Worm (Caenorhabditis elegans) whole organism, L4 larva: ENCODE measurements around the gene T04C12.9.

Experiments
- D1046.2 ChIP-seq: fragments of 200-800 bp; sonication (Bioruptor generic); IDR thresholded peaks from 2 replicates; pipeline ENCODE4 v1.3.6; 2022; ENCODE audit warnings: missing genetic modification characterization, missing compliant biosample characterization
- F10B5.3 ChIP-seq: sonication (generic microtip); optimal IDR thresholded peaks from 2 replicates; lab custom pipeline; 2016; ENCODE audit warnings: mild to moderate bottlenecking, missing genetic modification characterization, missing compliant biosample characterization
- F37D6.2 ChIP-seq: sonication (generic microtip); optimal IDR thresholded peaks from 2 replicates; lab custom pipeline; 2016; ENCODE audit warnings: mild to moderate bottlenecking, missing genetic modification characterization, missing compliant biosample characterization
- F49E8.2 ChIP-seq: sonication (generic microtip); optimal IDR thresholded peaks from 2 replicates; lab custom pipeline; 2016; ENCODE audit warnings: missing compliant biosample characterization, mild to moderate bottlenecking, missing genetic modification characterization, borderline replicate concordance
- R02D3.7 ChIP-seq: fragments of 150-350 bp; sonication (generic microtip); optimal IDR thresholded peaks from 3 replicates; lab custom pipeline; 2014; ENCODE audit warnings: missing biosample characterization, missing genetic modification characterization
- T26A8.4 ChIP-seq: fragments of 200-800 bp; sonication (Bioruptor generic); IDR thresholded peaks from 2 replicates; pipeline ENCODE4 v1.3.6; 2022; ENCODE audit warnings: missing genetic modification characterization, missing compliant biosample characterization
- Y105C5A.15 ChIP-seq: fragments of 200-800 bp; sonication (Bioruptor generic); IDR thresholded peaks from 2 replicates; pipeline ENCODE4 v1.3.6; 2022; ENCODE audit warnings: missing genetic modification characterization, missing compliant biosample characterization
- Y5F2A.4 ChIP-seq: fragments of 200-800 bp; sonication (Bioruptor generic); optimal IDR thresholded peaks from 2 replicates; lab custom pipeline; 2018; ENCODE audit warnings: mild to moderate bottlenecking, missing genetic modification characterization, missing compliant biosample characterization
- Y75B8A.6 ChIP-seq: fragments of 200-800 bp; sonication (Bioruptor generic); IDR thresholded peaks from 2 replicates; pipeline ENCODE4 v1.3.6; 2022; ENCODE audit warnings: missing genetic modification reagents, missing genetic modification characterization, missing compliant biosample characterization
- ZK546.5 ChIP-seq, 2 experiments: sonication (generic microtip); optimal IDR thresholded peaks; 2 replicates each; lab custom pipeline; 2017; ENCODE audit warnings: missing biosample characterization in 2 of 2, missing genetic modification characterization in 2 of 2
- aha-1 ChIP-seq: fragments of 150-350 bp; peaks from one replicate; lab custom pipeline; 2014; ENCODE audit warnings: missing biosample characterization, missing genetic modification characterization
- ama-1 ChIP-seq: fragments of 150-350 bp; optimal IDR thresholded peaks from 2 replicates; lab custom pipeline; 2014; ENCODE audit warnings: inconsistent platforms, mixed read lengths
- ceh-20 ChIP-seq: fragments of 200-800 bp; sonication (Bioruptor generic); IDR thresholded peaks from 2 replicates; pipeline ENCODE4 v1.3.6; 2022; ENCODE audit warnings: missing genetic modification reagents, missing genetic modification characterization, missing compliant biosample characterization
- ceh-44 ChIP-seq: fragments of 200-800 bp; sonication (Bioruptor generic); IDR thresholded peaks from 2 replicates; pipeline ENCODE4 v1.3.6; 2022; ENCODE audit warnings: missing genetic modification reagents, missing genetic modification characterization, missing compliant biosample characterization
- ceh-62 ChIP-seq: sonication (generic microtip); optimal IDR thresholded peaks from 2 replicates; lab custom pipeline; 2017; ENCODE audit warnings: missing biosample characterization, missing genetic modification characterization
- ceh-82 ChIP-seq: sonication (generic microtip); optimal IDR thresholded peaks from 2 replicates; lab custom pipeline; 2017; ENCODE audit warnings: missing biosample characterization, missing genetic modification characterization
- ces-1 ChIP-seq: fragments of 150-350 bp; sonication (generic microtip); optimal IDR thresholded peaks from 4 replicates; lab custom pipeline; 2014; ENCODE audit warnings: missing biosample characterization, missing genetic modification reagents, missing genetic modification characterization
- cey-2 ChIP-seq: sonication (generic microtip); optimal IDR thresholded peaks from 3 replicates; lab custom pipeline; 2017; ENCODE audit warnings: missing genetic modification characterization, mild to moderate bottlenecking, missing compliant biosample characterization, antibody characterized with exemption, borderline replicate concordance; ENCODE audit not compliant: insufficient read depth
- daf-12 ChIP-seq: fragments of 150-350 bp; optimal IDR thresholded peaks from 2 replicates; lab custom pipeline; 2014; ENCODE audit warnings: missing biosample characterization, missing genetic modification reagents, missing genetic modification characterization
- daf-8 ChIP-seq: fragments of 200-800 bp; sonication (Bioruptor generic); IDR thresholded peaks from 2 replicates; pipeline ENCODE4 v1.3.6; 2022; ENCODE audit warnings: missing genetic modification characterization, missing compliant biosample characterization
- dmd-8 ChIP-seq: fragments of 200-800 bp; sonication (Bioruptor generic); IDR thresholded peaks from 2 replicates; pipeline ENCODE4 v1.3.6; 2022; ENCODE audit warnings: missing genetic modification characterization, missing compliant biosample characterization
- dpl-1 ChIP-seq: fragments of 150-350 bp; optimal IDR thresholded peaks from 2 replicates; lab custom pipeline; 2014; ENCODE audit warnings: missing biosample characterization, missing genetic modification reagents, missing genetic modification characterization
- duxl-1 ChIP-seq: sonication (generic microtip); optimal IDR thresholded peaks from 2 replicates; lab custom pipeline; 2016; ENCODE audit warnings: mild to moderate bottlenecking, missing genetic modification characterization, moderate library complexity, missing compliant biosample characterization; ENCODE audit not compliant: poor library complexity
- fkh-10 ChIP-seq: fragments of 150-350 bp; optimal IDR thresholded peaks from 2 replicates; lab custom pipeline; 2014; ENCODE audit warnings: missing biosample characterization, missing genetic modification reagents, missing genetic modification characterization
- fos-1 ChIP-seq: fragments of 150-350 bp; optimal IDR thresholded peaks from 2 replicates; lab custom pipeline; 2014; ENCODE audit warnings: missing biosample characterization, missing genetic modification characterization
- gei-8 ChIP-seq: fragments of 200-800 bp; sonication (Bioruptor generic); optimal IDR thresholded peaks from 2 replicates; lab custom pipeline; 2018; ENCODE audit warnings: mild to moderate bottlenecking, missing genetic modification characterization, missing compliant biosample characterization
- hmg-1.1 ChIP-seq: fragments of 200-800 bp; sonication (Bioruptor generic); IDR thresholded peaks from 2 replicates; pipeline ENCODE4 v1.3.6; 2022; ENCODE audit warnings: missing genetic modification reagents, missing genetic modification characterization, missing compliant biosample characterization
- lim-7 ChIP-seq: fragments of 200-800 bp; sonication (Bioruptor generic); IDR thresholded peaks from 2 replicates; pipeline ENCODE4 v1.3.6; 2022; ENCODE audit warnings: missing genetic modification characterization, missing compliant biosample characterization
- lin-13 ChIP-seq: fragments of 150-350 bp; optimal IDR thresholded peaks from 2 replicates; lab custom pipeline; 2014; ENCODE audit warnings: missing biosample characterization, missing genetic modification reagents, missing genetic modification characterization
- lin-38 ChIP-seq: fragments of 200-800 bp; sonication (Bioruptor generic); IDR thresholded peaks from 2 replicates; pipeline ENCODE4 v1.3.6; 2022; ENCODE audit warnings: missing genetic modification reagents, missing genetic modification characterization, missing compliant biosample characterization
- lin-39 ChIP-seq: fragments of 150-350 bp; optimal IDR thresholded peaks from 2 replicates; lab custom pipeline; 2014; ENCODE audit warnings: missing biosample characterization, missing genetic modification reagents, missing genetic modification characterization
- lir-3 ChIP-seq: sonication (generic microtip); optimal IDR thresholded peaks from 2 replicates; lab custom pipeline; 2016; ENCODE audit warnings: mild to moderate bottlenecking, missing genetic modification characterization, missing compliant biosample characterization
- madf-5 ChIP-seq, 2 experiments: fragments of 200-800 bp; sonication (Bioruptor generic); IDR thresholded peaks; 2 replicates each; pipeline ENCODE4 v1.3.6; 2022; ENCODE audit warnings: missing compliant biosample characterization in 2 of 2, missing genetic modification characterization in 2 of 2
- mep-1 ChIP-seq: fragments of 150-350 bp; sonication (generic microtip); optimal IDR thresholded peaks from 3 replicates; lab custom pipeline; 2014; ENCODE audit warnings: missing biosample characterization, missing genetic modification characterization
- mxl-3 ChIP-seq: fragments of 200-800 bp; sonication (Bioruptor generic); optimal IDR thresholded peaks from 2 replicates; lab custom pipeline; 2018; ENCODE audit warnings: mild to moderate bottlenecking, missing genetic modification characterization, missing compliant biosample characterization
- nhr-11 ChIP-seq: fragments of 150-350 bp; optimal IDR thresholded peaks from 2 replicates; lab custom pipeline; 2014; ENCODE audit warnings: missing biosample characterization, missing genetic modification characterization
- nhr-237 ChIP-seq: sonication (generic microtip); optimal IDR thresholded peaks from 2 replicates; lab custom pipeline; 2017; ENCODE audit warnings: missing biosample characterization, missing genetic modification characterization
- nhr-25 ChIP-seq: sonication (generic microtip); optimal IDR thresholded peaks from 2 replicates; lab custom pipeline; 2017; ENCODE audit warnings: missing genetic modification characterization, mild to moderate bottlenecking, missing compliant biosample characterization, antibody characterized with exemption, moderate library complexity, borderline replicate concordance; ENCODE audit not compliant: insufficient read depth
- nhr-28 ChIP-seq: fragments of 150-350 bp; optimal IDR thresholded peaks from 2 replicates; lab custom pipeline; 2014; ENCODE audit warnings: missing biosample characterization, missing genetic modification characterization
- nhr-48 ChIP-seq: sonication (generic microtip); optimal IDR thresholded peaks from 2 replicates; lab custom pipeline; 2016; ENCODE audit warnings: mild to moderate bottlenecking, missing genetic modification characterization, missing compliant biosample characterization
- nhr-6 ChIP-seq: fragments of 150-350 bp; optimal IDR thresholded peaks from 2 replicates; lab custom pipeline; 2014; ENCODE audit warnings: missing biosample characterization, missing genetic modification characterization
- nhr-77 ChIP-seq: fragments of 150-350 bp; optimal IDR thresholded peaks from 2 replicates; lab custom pipeline; 2014; ENCODE audit warnings: missing biosample characterization, missing genetic modification characterization
- php-3 ChIP-seq: fragments of 200-800 bp; sonication (Bioruptor generic); IDR thresholded peaks from 2 replicates; pipeline ENCODE4 v1.3.6; 2022; ENCODE audit warnings: missing genetic modification reagents, missing genetic modification characterization, missing compliant biosample characterization
- pqm-1 ChIP-seq: sonication (generic microtip); optimal IDR thresholded peaks from 2 replicates; lab custom pipeline; 2017; ENCODE audit warnings: missing biosample characterization, missing genetic modification characterization
- rbr-2 ChIP-seq: sonication (generic microtip); optimal IDR thresholded peaks from 2 replicates; lab custom pipeline; 2016; ENCODE audit warnings: missing genotype, missing genetic modification characterization, missing compliant biosample characterization
- saeg-2 ChIP-seq: fragments of 200-800 bp; sonication (Bioruptor generic); IDR thresholded peaks from 2 replicates; pipeline ENCODE4 v1.3.6; 2022; ENCODE audit warnings: missing genetic modification reagents, missing genetic modification characterization, missing compliant biosample characterization
- sdz-12 ChIP-seq: fragments of 200-800 bp; sonication (Bioruptor generic); optimal IDR thresholded peaks from 2 replicates; lab custom pipeline; 2018; ENCODE audit warnings: mild to moderate bottlenecking, missing genetic modification characterization, missing compliant biosample characterization
- skn-1 ChIP-seq: fragments of 150-350 bp; optimal IDR thresholded peaks from 2 replicates; lab custom pipeline; 2014; ENCODE audit warnings: missing biosample characterization, missing genetic modification characterization
- snpc-1.2 ChIP-seq: fragments of 200-800 bp; sonication (Bioruptor generic); IDR thresholded peaks from 2 replicates; pipeline ENCODE4 v1.3.6; 2022; ENCODE audit warnings: missing genetic modification reagents, missing genetic modification characterization, missing compliant biosample characterization
- snpc-4 ChIP-seq: fragments of 150-350 bp; optimal IDR thresholded peaks from 2 replicates; lab custom pipeline; 2014; ENCODE audit warnings: missing biosample characterization, missing genetic modification characterization
- vab-7 ChIP-seq: fragments of 200-800 bp; sonication (Bioruptor generic); IDR thresholded peaks from 2 replicates; pipeline ENCODE4 v1.3.6; 2022; ENCODE audit warnings: missing genetic modification reagents, missing genetic modification characterization, missing compliant biosample characterization
- zfp-2 ChIP-seq: sonication (generic microtip); optimal IDR thresholded peaks from 2 replicates; lab custom pipeline; 2016; ENCODE audit warnings: mild to moderate bottlenecking, missing genetic modification characterization, missing compliant biosample characterization
- ztf-11 ChIP-seq: fragments of 150-350 bp; optimal IDR thresholded peaks from 2 replicates; lab custom pipeline; 2014; ENCODE audit warnings: missing biosample characterization, missing genetic modification characterization
- ztf-7 ChIP-seq: fragments of 150-350 bp; optimal IDR thresholded peaks from 2 replicates; lab custom pipeline; 2014; ENCODE audit warnings: missing biosample characterization, missing genetic modification characterization

The T04C12.9 gene

ce11 chrV:11082475-11082874, 19.5 kb upstream of the T04C12.9 start (continued):
- TF ChIP-seq nhr-11 (tag; lab: Kevin White, UChicago) (peak; percentile 73), ceh-20 (GFP tag; lab: Robert Waterston, UW) (no peak; the same call in 1 of the 2 replicates), nhr-28 (tag; lab: Kevin White, UChicago) (peak; percentile 32), mxl-3 (GFP tag; lab: Kevin White, UChicago) (no peak), rbr-2 (tag; lab: Kevin White, UChicago) (no peak), lir-3 (tag; lab: Kevin White, UChicago) (no peak), snpc-4 (no peak), sdz-12 (GFP tag; lab: Kevin White, UChicago) (peak; percentile 21), lim-7 (no peak), nhr-77 (tag; lab: Kevin White, UChicago) (no peak), ztf-7 (tag; lab: Kevin White, UChicago) (no peak), daf-12 (tag; lab: Kevin White, UChicago) (no peak), ama-1 (lab: Kevin White, UChicago) (peak; percentile 30), ZK546.5 (tag; optimal IDR thresholded peaks at IDR 0.05; lab: Kevin White, UChicago) (no peak), ztf-11 (tag; lab: Kevin White, UChicago) (no peak), gei-8 (no peak), ceh-82 (no peak), mep-1 (tag; lab: Kevin White, UChicago) (no peak), snpc-1.2 (GFP tag; lab: Robert Waterston, UW) (no peak), fos-1 (tag; lab: Kevin White, UChicago) (no peak), lin-39 (tag; lab: Kevin White, UChicago) (no peak), dpl-1 (GFP tag; lab: Kevin White, UChicago) (no peak), fkh-10 (GFP tag; lab: Kevin White, UChicago) (no peak), lin-13 (GFP tag; lab: Kevin White, UChicago) (peak; percentile 16), skn-1 (tag; lab: Kevin White, UChicago) (no peak), ceh-44 (no peak), daf-8 (GFP tag; lab: Robert Waterston, UW) (no peak), zfp-2 (tag; lab: Kevin White, UChicago) (no peak), D1046.2 (GFP tag; lab: Robert Waterston, UW) (no peak), vab-7 (GFP tag; lab: Robert Waterston, UW) (no peak), hmg-1.1 (no peak), T26A8.4 (GFP tag; lab: Robert Waterston, UW) (peak; percentile 58), nhr-6 (tag; lab: Kevin White, UChicago) (no peak), Y5F2A.4 (GFP tag; lab: Kevin White, UChicago) (no peak), madf-5 (GFP tag; IDR thresholded peaks at IDR 0.05; lab: Robert Waterston, UW) (no peak), duxl-1 (tag; lab: Kevin White, UChicago) (no peak), dmd-8 (GFP tag; lab: Robert Waterston, UW) (0 out of 2 replicates have a peak, but pooled peaks have one; percentile 9), F49E8.2 (tag; lab: Kevin White, UChicago) (no peak), F10B5.3 (tag; lab: Kevin White, UChicago) (no peak), Y75B8A.6 (no peak), nhr-25 (tag; lab: Kevin White, UChicago) (no peak), cey-2 (tag; lab: Kevin White, UChicago) (no peak), nhr-237 (tag; lab: Kevin White, UChicago) (no peak), ces-1 (no peak), F37D6.2 (tag; lab: Kevin White, UChicago) (no peak), R02D3.7 (tag; lab: Kevin White, UChicago) (no peak), pqm-1 (tag; lab: Kevin White, UChicago) (no peak), Y105C5A.15 (no peak), aha-1 (tag; lab: Kevin White, UChicago) (peak; percentile 94), nhr-48 (tag; lab: Kevin White, UChicago) (no peak), php-3 (GFP tag; lab: Robert Waterston, UW) (no peak), saeg-2 (GFP tag; lab: Robert Waterston, UW) (no peak), ceh-62 (tag; lab: Kevin White, UChicago) (no peak), lin-38 (GFP tag; lab: Robert Waterston, UW) (0 out of 2 replicates have a peak, but pooled peaks have one; percentile 7)
